Worm (Caenorhabditis elegans) whole organism, L2 larva: ENCODE data around the gene M18.3.

Experiments
- F13H6.1 ChIP-seq: sonication (generic microtip); optimal IDR thresholded peaks from 2 replicates; lab custom pipeline; 2016; ENCODE audit warnings: missing genetic modification characterization, missing compliant biosample characterization
- alr-1 ChIP-seq: fragments of 150-350 bp; optimal IDR thresholded peaks from 2 replicates; lab custom pipeline; 2014; ENCODE audit warnings: missing biosample characterization, missing genetic modification characterization
- ama-1 ChIP-seq: fragments of 150-350 bp; optimal IDR thresholded peaks from 2 replicates; lab custom pipeline; 2018; ENCODE audit warnings: inconsistent platforms
- ceh-82 ChIP-seq: fragments of 150-350 bp; optimal IDR thresholded peaks from 2 replicates; lab custom pipeline; 2014; ENCODE audit warnings: missing biosample characterization, missing genetic modification characterization
- elt-1 ChIP-seq: fragments of 150-350 bp; optimal IDR thresholded peaks from 2 replicates; lab custom pipeline; 2014; ENCODE audit warnings: missing biosample characterization, missing genetic modification characterization
- sem-4 ChIP-seq: fragments of 150-350 bp; optimal IDR thresholded peaks from 2 replicates; lab custom pipeline; 2014; ENCODE audit warnings: missing biosample characterization, missing genetic modification reagents, missing genetic modification characterization
- unc-39 ChIP-seq: fragments of 150-350 bp; optimal IDR thresholded peaks from 2 replicates; lab custom pipeline; 2014; ENCODE audit warnings: missing biosample characterization, missing genetic modification characterization

DNA sequence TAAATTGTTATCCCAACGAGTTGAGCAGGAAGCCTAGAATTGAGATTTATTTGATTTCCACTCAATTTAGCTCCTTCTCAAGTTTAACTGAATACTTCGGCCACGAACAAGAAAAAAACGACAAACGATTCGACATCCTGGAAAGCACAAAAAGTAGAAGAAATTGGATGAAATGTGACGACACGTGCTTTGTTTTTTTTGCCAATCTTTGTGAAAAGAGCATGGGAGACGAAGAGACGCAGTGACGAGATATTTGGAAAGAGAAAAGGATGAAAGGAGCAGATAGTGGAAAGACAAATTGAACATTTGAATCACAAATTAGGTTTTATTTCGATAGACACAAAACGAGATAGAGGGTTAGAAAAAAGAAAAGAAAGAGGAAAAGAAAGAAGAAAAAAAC is 8.8 kb downstream of the M18.3 start:
- TF ChIP-seq sem-4 (tag; lab: Kevin White, UChicago) (peak; percentile 60), ama-1 (lab: Kevin White, UChicago) (no peak), ceh-82 (tag; lab: Kevin White, UChicago) (no peak), F13H6.1 (tag; lab: Kevin White, UChicago) (no peak), elt-1 (no peak), alr-1 (no peak), unc-39 (tag; lab: Kevin White, UChicago) (no peak)
